Fruit fly (Drosophila melanogaster) whole organism, embryonic: ENCODE measurements around the gene CG44362.

ENCODE experiments used
- Ada2b ChIP-seq: fragments of 200-800 bp; sonication (Bioruptor generic); IDR thresholded peaks from 2 replicates; pipeline ENCODE4 v1.3.6; 2022; ENCODE audit warnings: missing biosample characterization, missing genetic modification characterization
- Bdp1 ChIP-seq: fragments of 200-800 bp; sonication (Bioruptor generic); optimal IDR thresholded peaks from 3 replicates; lab custom pipeline; 2016; ENCODE audit warnings: missing biosample characterization, missing genetic modification characterization
- Blimp-1 ChIP-seq: fragments of 200-800 bp; sonication (Bioruptor generic); optimal IDR thresholded peaks from 3 replicates; lab custom pipeline; 2018; ENCODE audit warnings: missing biosample characterization, missing genetic modification characterization, mild to moderate bottlenecking, moderate library complexity, missing genetic modification reagents
- CG10274 ChIP-seq: fragments of 200-800 bp; sonication (Bioruptor generic); optimal IDR thresholded peaks from 3 replicates; lab custom pipeline; 2017; ENCODE audit warnings: missing biosample characterization, mild to moderate bottlenecking, missing genetic modification characterization
- CG10979 ChIP-seq: fragments of 200-800 bp; sonication (Bioruptor generic); optimal IDR thresholded peaks from 2 replicates; lab custom pipeline; 2018; ENCODE audit warnings: missing biosample characterization, mild to moderate bottlenecking, missing genetic modification characterization, moderate library complexity
- CG11456 ChIP-seq: fragments of 200-800 bp; sonication (Bioruptor generic); IDR thresholded peaks from 3 replicates; pipeline ENCODE4 v1.3.6; 2022; ENCODE audit warnings: missing biosample characterization, missing genetic modification characterization
- CG1233 ChIP-seq: fragments of 200-800 bp; sonication (Bioruptor generic); optimal IDR thresholded peaks from 4 replicates; lab custom pipeline; 2018; ENCODE audit warnings: missing biosample characterization, mild to moderate bottlenecking, missing genetic modification characterization
- CG13424 ChIP-seq: fragments of 200-800 bp; sonication (Bioruptor generic); optimal IDR thresholded peaks from 2 replicates; lab custom pipeline; 2019; ENCODE audit warnings: missing biosample characterization, mild to moderate bottlenecking, missing genetic modification characterization, moderate library complexity
- CG14710 ChIP-seq: fragments of 200-800 bp; sonication (Bioruptor generic); optimal IDR thresholded peaks from 3 replicates; lab custom pipeline; 2019; ENCODE audit warnings: missing biosample characterization, mild to moderate bottlenecking, missing genetic modification characterization, moderate library complexity
- CG16863 ChIP-seq: fragments of 200-800 bp; sonication (Bioruptor generic); optimal IDR thresholded peaks from 3 replicates; lab custom pipeline; 2016; ENCODE audit warnings: missing biosample characterization, missing genetic modification characterization
- CG17328 ChIP-seq: fragments of 200-800 bp; sonication (Bioruptor generic); IDR thresholded peaks from 2 replicates; pipeline ENCODE4 v1.3.6; 2022; ENCODE audit warnings: missing biosample characterization, missing genetic modification characterization
- CG17568 ChIP-seq: fragments of 200-800 bp; sonication (Bioruptor generic); optimal IDR thresholded peaks from 2 replicates; lab custom pipeline; 2018; ENCODE audit warnings: missing biosample characterization, mild to moderate bottlenecking, missing genetic modification characterization, moderate library complexity
- CG17912 ChIP-seq: fragments of 200-800 bp; sonication (Bioruptor generic); optimal IDR thresholded peaks from 2 replicates; lab custom pipeline; 2018; ENCODE audit warnings: missing biosample characterization, mild to moderate bottlenecking, missing genetic modification characterization
- CG34422 ChIP-seq: fragments of 200-800 bp; sonication (Bioruptor generic); IDR thresholded peaks from 3 replicates; pipeline ENCODE4 v1.3.6; 2022; ENCODE audit warnings: missing biosample characterization, missing genetic modification characterization
- CG7372 ChIP-seq: fragments of 200-800 bp; sonication (Bioruptor generic); IDR thresholded peaks from 2 replicates; pipeline ENCODE4 v1.3.6; 2022; ENCODE audit warnings: missing biosample characterization, missing genetic modification characterization
- CG7928 ChIP-seq: fragments of 200-800 bp; sonication (Bioruptor generic); optimal IDR thresholded peaks from 2 replicates; lab custom pipeline; 2017; ENCODE audit warnings: missing biosample characterization, mild to moderate bottlenecking, missing genetic modification characterization
- CG9876 ChIP-seq: fragments of 200-800 bp; sonication (Bioruptor generic); optimal IDR thresholded peaks from 2 replicates; lab custom pipeline; 2016; ENCODE audit warnings: missing biosample characterization, missing genetic modification characterization
- CHES-1-like ChIP-seq: fragments of 200-800 bp; sonication (Bioruptor generic); optimal IDR thresholded peaks from 2 replicates; lab custom pipeline; 2016; ENCODE audit warnings: missing biosample characterization, missing genetic modification characterization
- Fer2 ChIP-seq: fragments of 200-800 bp; sonication (Bioruptor generic); optimal IDR thresholded peaks from 2 replicates; lab custom pipeline; 2018; ENCODE audit warnings: missing biosample characterization, mild to moderate bottlenecking, missing genetic modification characterization, moderate library complexity
- Hand ChIP-seq: fragments of 200-800 bp; sonication (Bioruptor generic); optimal IDR thresholded peaks from 2 replicates; lab custom pipeline; 2017; ENCODE audit warnings: mild to moderate bottlenecking, missing biosample characterization, missing genetic modification reagents, missing genetic modification characterization
- MBD-R2 ChIP-seq: fragments of 200-800 bp; sonication (Bioruptor generic); IDR thresholded peaks from 2 replicates; pipeline ENCODE4 v1.3.6; 2022; ENCODE audit warnings: missing biosample characterization, missing genetic modification characterization
- Mes4 ChIP-seq: fragments of 200-800 bp; sonication (Bioruptor generic); optimal IDR thresholded peaks from 2 replicates; lab custom pipeline; 2016; ENCODE audit warnings: missing biosample characterization, missing genetic modification characterization
- Nf-YA ChIP-seq: fragments of 200-800 bp; sonication (Bioruptor generic); IDR thresholded peaks from 2 replicates; pipeline ENCODE4 v1.3.6; 2022; ENCODE audit warnings: missing biosample characterization, missing genetic modification characterization
- PHDP ChIP-seq: fragments of 200-800 bp; sonication (Bioruptor generic); optimal IDR thresholded peaks from 3 replicates; lab custom pipeline; 2018; ENCODE audit warnings: missing biosample characterization, mild to moderate bottlenecking, missing genetic modification characterization, moderate library complexity
- Rx ChIP-seq: fragments of 200-800 bp; sonication (Bioruptor generic); IDR thresholded peaks from 2 replicates; pipeline ENCODE4 v1.3.6; 2022; ENCODE audit warnings: missing biosample characterization, missing genetic modification characterization
- Spps ChIP-seq: fragments of 200-800 bp; sonication (Bioruptor generic); optimal IDR thresholded peaks from 2 replicates; lab custom pipeline; 2018; ENCODE audit warnings: missing biosample characterization, mild to moderate bottlenecking, missing genetic modification characterization
- TFAM ChIP-seq: fragments of 200-800 bp; sonication (Bioruptor generic); optimal IDR thresholded peaks from 2 replicates; lab custom pipeline; 2017; ENCODE audit warnings: missing biosample characterization, missing genetic modification characterization, inconsistent platforms
- bbx ChIP-seq: fragments of 200-800 bp; sonication (Bioruptor generic); IDR thresholded peaks from 2 replicates; pipeline ENCODE4 v1.3.6; 2022; ENCODE audit warnings: missing biosample characterization, missing genetic modification characterization; ENCODE audit not compliant: partially characterized antibody
- cg ChIP-seq: fragments of 200-800 bp; sonication (Bioruptor generic); optimal IDR thresholded peaks from 3 replicates; lab custom pipeline; 2019; ENCODE audit warnings: missing biosample characterization, mild to moderate bottlenecking, missing genetic modification characterization, moderate library complexity
- crol ChIP-seq: fragments of 200-800 bp; sonication (Bioruptor generic); IDR thresholded peaks from 2 replicates; pipeline ENCODE4 v1.3.6; 2022; ENCODE audit warnings: missing biosample characterization, missing genetic modification characterization
- disco-r ChIP-seq: fragments of 200-800 bp; sonication (Bioruptor generic); optimal IDR thresholded peaks from 2 replicates; lab custom pipeline; 2016; ENCODE audit warnings: missing biosample characterization, missing genetic modification characterization
- eyg ChIP-seq: fragments of 200-800 bp; sonication (Bioruptor generic); optimal IDR thresholded peaks from 3 replicates; lab custom pipeline; 2016; ENCODE audit warnings: missing biosample characterization, missing genetic modification characterization
- gem ChIP-seq: fragments of 200-800 bp; sonication (Bioruptor generic); optimal IDR thresholded peaks from 2 replicates; lab custom pipeline; 2019; ENCODE audit warnings: missing biosample characterization, mild to moderate bottlenecking, missing genetic modification characterization, moderate library complexity
- hb ChIP-seq: fragments of 200-800 bp; sonication (Bioruptor generic); IDR thresholded peaks from 3 replicates; pipeline ENCODE4 v1.3.6; 2022; ENCODE audit warnings: missing biosample characterization, missing genetic modification characterization; ENCODE audit not compliant: partially characterized antibody
- hbn ChIP-seq: fragments of 200-800 bp; sonication (Bioruptor generic); IDR thresholded peaks from 2 replicates; pipeline ENCODE4 v1.3.6; 2022; ENCODE audit warnings: missing biosample characterization, missing genetic modification characterization; ENCODE audit not compliant: partially characterized antibody
- jigr1 ChIP-seq: fragments of 200-800 bp; sonication (Bioruptor generic); IDR thresholded peaks from 3 replicates; pipeline ENCODE4 v1.3.6; 2022; ENCODE audit warnings: missing biosample characterization, missing genetic modification characterization
- pan ChIP-seq, 4 experiments: fragments of >200 bp in 3 of 4; fragments of 200-800 bp in 1 of 4; sonication (Bioruptor generic) in 1 of 4; optimal IDR thresholded peaks in 3 of 4; IDR thresholded peaks in 1 of 4; 2 replicates each; pipeline versions ENCODE4 v1.3.6 to Lab custom; 2017 to 2022; ENCODE audit warnings: missing biosample characterization in 2 of 4, missing genetic modification characterization in 2 of 4, mixed read lengths in 1 of 4
- sim ChIP-seq: fragments of 200-800 bp; sonication (Bioruptor generic); IDR thresholded peaks from 2 replicates; pipeline ENCODE4 v1.3.6; 2022; ENCODE audit warnings: missing biosample characterization, missing genetic modification characterization
- slp2 ChIP-seq: fragments of 200-800 bp; sonication (Bioruptor generic); optimal IDR thresholded peaks from 2 replicates; lab custom pipeline; 2016; ENCODE audit warnings: missing biosample characterization, missing genetic modification characterization
- tap ChIP-seq: fragments of 200-800 bp; optimal IDR thresholded peaks from 3 replicates; lab custom pipeline; 2019; ENCODE audit warnings: missing biosample characterization, mild to moderate bottlenecking, missing genetic modification characterization, moderate library complexity
- vvl ChIP-seq: fragments of 200-800 bp; sonication (Bioruptor generic); IDR thresholded peaks from 2 replicates; pipeline ENCODE4 v1.3.6; 2022; ENCODE audit warnings: missing biosample characterization, missing genetic modification characterization

CG44362 gene

dm6 chr3L:11444169-11444568 lies 46.8 kb downstream of the CG44362 start (continued):
- TF ChIP-seq CG17568 (GFP tag; lab: Kevin White, UChicago) (no peak), CG11456 (GFP tag; lab: Robert Waterston, UW) (no peak), eyg (no peak), CG17912 (GFP tag; lab: Kevin White, UChicago) (no peak), CHES-1-like (no peak), CG10274 (no peak), Mes4 (no peak), jigr1 (GFP tag; lab: Robert Waterston, UW) (no peak), Nf-YA (GFP tag; lab: Robert Waterston, UW) (no peak), CG10979 (tag; lab: Kevin White, UChicago) (peak; percentile 25), hb (no peak), slp2 (no peak), Fer2 (no peak), CG17328 (GFP tag; lab: Robert Waterston, UW) (no peak), Hand (GFP tag; lab: Kevin White, UChicago) (no peak), PHDP (peak; percentile 7), vvl (GFP tag; lab: Robert Waterston, UW) (no peak), CG16863 (GFP tag; lab: Kevin White, UChicago) (no peak), CG34422 (GFP tag; lab: Robert Waterston, UW) (no peak), pan (optimal IDR thresholded peaks at IDR 0.05; lab: Kevin White, UChicago) (no peak), pan (GFP tag; optimal IDR thresholded peaks at IDR 0.05 in 1 of 2, IDR thresholded peaks at IDR 0.05 in 1 of 2) (no peak), hbn (GFP tag; lab: Robert Waterston, UW) (no peak), Rx (GFP tag; lab: Robert Waterston, UW) (no peak), CG14710 (tag; lab: Kevin White, UChicago) (no peak), crol (GFP tag; lab: Robert Waterston, UW) (no peak), disco-r (GFP tag; lab: Kevin White, UChicago) (no peak), Ada2b (GFP tag; lab: Robert Waterston, UW) (no peak), Spps (tag; lab: Kevin White, UChicago) (no peak), bbx (GFP tag; lab: Robert Waterston, UW) (no peak), CG7928 (GFP tag; lab: Kevin White, UChicago) (no peak), Blimp-1 (GFP tag; lab: Kevin White, UChicago) (peak; percentile 1), CG13424 (tag; lab: Kevin White, UChicago) (peak; percentile 47), CG7372 (GFP tag; lab: Robert Waterston, UW) (no peak), gem (tag; lab: Kevin White, UChicago) (peak; percentile 61), MBD-R2 (GFP tag; lab: Robert Waterston, UW) (no peak), sim (no peak), cg (GFP tag; lab: Kevin White, UChicago) (no peak), CG1233 (GFP tag; lab: Kevin White, UChicago) (no peak), CG9876 (GFP tag; lab: Kevin White, UChicago) (no peak), TFAM (no peak)
- TF ChIP-seq, all 482 proteins: peak for 38

dm6 chr3L:11444861-11445260 lies 47.5 kb downstream of the CG44362 start, which contains the start of gene CG7557:
Gene CG7557 (plus strand): TSS chr3L:11445161.
- TF ChIP-seq Bdp1 (no peak), tap (tag; lab: Kevin White, UChicago) (no peak)
